Worm (Caenorhabditis elegans) whole organism, L1 larva: ENCODE data around the gene Y49F6A.12.

ENCODE experiments used
- ceh-88 ChIP-seq: fragments of 200-800 bp; sonication (Bioruptor generic); IDR thresholded peaks from 2 replicates; pipeline ENCODE4 v1.3.6; 2022; ENCODE audit warnings: missing genetic modification characterization, missing compliant biosample characterization
- ceh-90 ChIP-seq: sonication (generic microtip); optimal IDR thresholded peaks from 2 replicates; lab custom pipeline; 2016; ENCODE audit warnings: missing genetic modification characterization, missing compliant biosample characterization
- dpl-1 ChIP-seq, 3 experiments: fragments of 150-350 bp in 2 of 3; sonication (generic microtip) in 1 of 3; optimal IDR thresholded peaks; 2 replicates each; lab custom pipeline; 2014 to 2017; ENCODE audit warnings: missing biosample characterization in 3 of 3, missing genetic modification characterization in 3 of 3, missing genetic modification reagents in 3 of 3
- irx-1 ChIP-seq: sonication (generic microtip); optimal IDR thresholded peaks from 2 replicates; lab custom pipeline; 2016; ENCODE audit warnings: missing genetic modification characterization, missing compliant biosample characterization
- lin-14 ChIP-seq: fragments of 200-800 bp; sonication (Bioruptor generic); optimal IDR thresholded peaks from 2 replicates; lab custom pipeline; 2018; ENCODE audit warnings: mild to moderate bottlenecking, missing genetic modification characterization, moderate library complexity, missing compliant biosample characterization
- lin-15B ChIP-seq: fragments of 150-350 bp; sonication (generic microtip); optimal IDR thresholded peaks from 3 replicates; lab custom pipeline; 2014; ENCODE audit warnings: missing biosample characterization, missing genetic modification characterization
- lin-39 ChIP-seq: fragments of 150-350 bp; optimal IDR thresholded peaks from 2 replicates; lab custom pipeline; 2014; ENCODE audit warnings: missing biosample characterization, missing genetic modification reagents, missing genetic modification characterization
- nhr-11 ChIP-seq: fragments of 150-350 bp; optimal IDR thresholded peaks from 2 replicates; lab custom pipeline; 2014; ENCODE audit warnings: missing biosample characterization, missing genetic modification characterization
- nhr-12 ChIP-seq: sonication (generic microtip); optimal IDR thresholded peaks from 2 replicates; lab custom pipeline; 2017; ENCODE audit warnings: missing biosample characterization, missing genetic modification characterization
- nhr-76 ChIP-seq: sonication (generic microtip); optimal IDR thresholded peaks from 2 replicates; lab custom pipeline; 2017; ENCODE audit warnings: missing biosample characterization, missing genetic modification characterization
- skn-1 ChIP-seq: fragments of 150-350 bp; optimal IDR thresholded peaks from 2 replicates; lab custom pipeline; 2014; ENCODE audit warnings: missing biosample characterization, missing genetic modification characterization
- zag-1 ChIP-seq: fragments of 150-350 bp; optimal IDR thresholded peaks from 2 replicates; lab custom pipeline; 2014; ENCODE audit warnings: missing biosample characterization, missing genetic modification characterization
- ztf-11 ChIP-seq, 2 experiments: sonication (generic microtip); optimal IDR thresholded peaks; 2 replicates each; lab custom pipeline; 2016 to 2017; ENCODE audit warnings: missing genetic modification characterization in 2 of 2, missing biosample characterization in 1 of 2, missing compliant biosample characterization in 1 of 2

- TF ChIP-seq lin-39 (tag; lab: Kevin White, UChicago) = no peak
- TF ChIP-seq lin-14 (GFP tag; lab: Kevin White, UChicago) = no peak
- no peak for TF ChIP-seq nhr-76 (tag; lab: Kevin White, UChicago)
- TF ChIP-seq skn-1 (tag; lab: Kevin White, UChicago) = no peak
- TF ChIP-seq ceh-90 (tag; lab: Kevin White, UChicago) = no peak
- no peak for TF ChIP-seq ceh-88
- no peak for TF ChIP-seq nhr-11
- no peak for TF ChIP-seq lin-15B
- no peak for TF ChIP-seq ztf-11 (tag; optimal IDR thresholded peaks at IDR 0.05; lab: Kevin White, UChicago)
- TF ChIP-seq zag-1 (tag; lab: Kevin White, UChicago) = no peak
- TF ChIP-seq dpl-1 (GFP tag; optimal IDR thresholded peaks at IDR 0.05; lab: Kevin White, UChicago) = no peak
- no peak for TF ChIP-seq nhr-12 (tag; lab: Kevin White, UChicago)
- no peak for TF ChIP-seq irx-1 (tag; lab: Kevin White, UChicago)
Measured at ce11 chrII:3622014-3622413, 26.6 kb downstream of the Y49F6A.12 start, which contains the start of gene M151.7.
